Worm (Caenorhabditis elegans): ENCODE data around the gene pho-5.

pho-5 gene

ce11 chrIII:7333906-7334531 is 48.3 kb upstream of the pho-5 start:
- TF ChIP-seq crh-2 (tag; optimal IDR thresholded peaks at IDR 0.05) (peak; percentile 11), nhr-129 (tag; optimal IDR thresholded peaks at IDR 0.05) (peak; percentile 57), lsy-2 (tag; optimal IDR thresholded peaks at IDR 0.05) (peak in 1 of 2 experiments; percentile 12)

- TF ChIP-seq C34F6.9 (tag; optimal IDR thresholded peaks at IDR 0.05) = no peak
- no peak for TF ChIP-seq ztf-11 (tag; optimal IDR thresholded peaks at IDR 0.05)
- no peak for TF ChIP-seq elt-3 (tag; optimal IDR thresholded peaks at IDR 0.05)
- TF ChIP-seq R02D3.7 (tag; optimal IDR thresholded peaks at IDR 0.05) = no peak
- TF ChIP-seq ZK546.5 (tag; optimal IDR thresholded peaks at IDR 0.05) = no peak
- TF ChIP-seq crh-2 (tag; optimal IDR thresholded peaks at IDR 0.05) = no peak
- TF ChIP-seq nhr-129 (tag; optimal IDR thresholded peaks at IDR 0.05) = no peak
- TF ChIP-seq lin-39 (tag; optimal IDR thresholded peaks at IDR 0.05) = no peak
- TF ChIP-seq nhr-21 (tag; optimal IDR thresholded peaks at IDR 0.05) = no peak
- TF ChIP-seq gmeb-1 (tag; optimal IDR thresholded peaks at IDR 0.05) = no peak
- no peak for TF ChIP-seq mdl-1 (tag; optimal IDR thresholded peaks at IDR 0.05)
Measured at ce11 chrIII:7331671-7332070, 46.0 kb upstream of the pho-5 start.

- TF ChIP-seq nhr-25 (tag; optimal IDR thresholded peaks at IDR 0.05) (peak; percentile 48), crh-2 (tag; optimal IDR thresholded peaks at IDR 0.05) (peak; percentile 26), nhr-12 (tag; optimal IDR thresholded peaks at IDR 0.05) (no peak), sma-9 (GFP tag; optimal IDR thresholded peaks at IDR 0.05) (no peak), sma-9 (tag; optimal IDR thresholded peaks at IDR 0.05) (no peak), lsy-2 (tag; optimal IDR thresholded peaks at IDR 0.05) (peak in 1 of 2 experiments; percentile 29), lin-11 (tag; optimal IDR thresholded peaks at IDR 0.05) (no peak), ztf-11 (tag; optimal IDR thresholded peaks at IDR 0.05) (no peak), nhr-21 (tag; optimal IDR thresholded peaks at IDR 0.05) (peak; percentile 30), elt-1 (tag; optimal IDR thresholded peaks at IDR 0.05) (no peak), elt-3 (tag; optimal IDR thresholded peaks at IDR 0.05) (no peak), ama-1 (optimal IDR thresholded peaks at IDR 0.05) (peak; percentile 36)
Measured at ce11 chrIII:7329155-7329732, 43.6 kb upstream of the pho-5 start, which contains the start of gene lab-2. Gene lab-2, minus strand, starts transcription at chrIII:7329607.

ce11 chrIII:7323331-7323730 is 37.6 kb upstream of the pho-5 start:
- TF ChIP-seq fos-1 (tag; optimal IDR thresholded peaks at IDR 0.05) (peak; percentile 57), ceh-16 (tag; optimal IDR thresholded peaks at IDR 0.05) (no peak)

ce11 chrIII:7322018-7322417 is 36.3 kb upstream of the pho-5 start:
- TF ChIP-seq nhr-129 (tag; optimal IDR thresholded peaks at IDR 0.05) = peak; percentile 41
- TF ChIP-seq fos-1 (tag; optimal IDR thresholded peaks at IDR 0.05) = peak; percentile 8
- no peak for TF ChIP-seq peb-1 (tag; optimal IDR thresholded peaks at IDR 0.05)
- peak; percentile 66 for TF ChIP-seq F13H6.1 (tag; optimal IDR thresholded peaks at IDR 0.05)
- TF ChIP-seq sma-9 (GFP tag; optimal IDR thresholded peaks at IDR 0.05) = peak; percentile 35
- no peak for TF ChIP-seq sma-9 (tag; optimal IDR thresholded peaks at IDR 0.05)
- peak; percentile 11 for TF ChIP-seq crh-2 (tag; optimal IDR thresholded peaks at IDR 0.05)

ce11 chrIII:7319390-7319789 is 33.7 kb upstream of the pho-5 start, which contains the start of gene F56C9.8:
Gene F56C9.8, minus strand, starts transcription at chrIII:7319509.
- TF ChIP-seq nhr-23 (tag; optimal IDR thresholded peaks at IDR 0.05) = no peak
- no peak for TF ChIP-seq elt-3 (tag; optimal IDR thresholded peaks at IDR 0.05)
- peak; percentile 70 for TF ChIP-seq fos-1 (tag; optimal IDR thresholded peaks at IDR 0.05)
- TF ChIP-seq nhr-129 (tag; optimal IDR thresholded peaks at IDR 0.05) = peak; percentile 9
- TF ChIP-seq lin-13 (GFP tag; optimal IDR thresholded peaks at IDR 0.05) = no peak
- TF ChIP-seq nhr-6 (tag; optimal IDR thresholded peaks at IDR 0.05) = no peak
- no peak for TF ChIP-seq dmd-4 (tag; optimal IDR thresholded peaks at IDR 0.05)
- no peak for TF ChIP-seq nhr-237 (tag; optimal IDR thresholded peaks at IDR 0.05)
- no peak for TF ChIP-seq F13H6.1 (tag; optimal IDR thresholded peaks at IDR 0.05)
- no peak for TF ChIP-seq ZK546.5 (tag; optimal IDR thresholded peaks at IDR 0.05)
- no peak for TF ChIP-seq aly-2 (tag; optimal IDR thresholded peaks at IDR 0.05)
- no peak for TF ChIP-seq unc-62 (GFP tag; optimal IDR thresholded peaks at IDR 0.05)
- no peak for TF ChIP-seq elt-1 (tag; optimal IDR thresholded peaks at IDR 0.05)
- no peak for TF ChIP-seq lin-11 (tag; optimal IDR thresholded peaks at IDR 0.05)
- no peak for TF ChIP-seq ceh-16 (tag; optimal IDR thresholded peaks at IDR 0.05)
